Worm (Caenorhabditis elegans) whole organism, L2 larva: Measurements from ENCODE around the gene K06B9.6.
A peak's percentile ranks its signal among the peaks of the same experiment; 100 is the strongest.
"Not testable (repeated sequence)": the region's sequence is repeated elsewhere in the genome, so short reads cannot be mapped to it uniquely, and the experiment has no call there.

ENCODE experiments used
- F13H6.1 ChIP-seq: sonication (generic microtip); optimal IDR thresholded peaks from 2 replicates; lab custom pipeline; 2016; ENCODE audit warnings: missing genetic modification characterization, missing compliant biosample characterization
- elt-3 ChIP-seq: sonication (generic microtip); optimal IDR thresholded peaks from 2 replicates; lab custom pipeline; 2017; ENCODE audit warnings: missing biosample characterization, missing genetic modification characterization
- fos-1 ChIP-seq: fragments of 150-350 bp; optimal IDR thresholded peaks from 2 replicates; lab custom pipeline; 2014; ENCODE audit warnings: missing biosample characterization, missing genetic modification characterization
- lin-11 ChIP-seq: fragments of 150-350 bp; sonication (generic microtip); optimal IDR thresholded peaks from 2 replicates; lab custom pipeline; 2014; ENCODE audit warnings: missing biosample characterization, missing genetic modification characterization, inconsistent platforms, mixed read lengths
- mab-5 ChIP-seq: fragments of 150-350 bp; optimal IDR thresholded peaks from 2 replicates; lab custom pipeline; 2014; ENCODE audit warnings: missing biosample characterization, missing genetic modification characterization
- nhr-12 ChIP-seq: fragments of 150-350 bp; optimal IDR thresholded peaks from 2 replicates; lab custom pipeline; 2014; ENCODE audit warnings: missing biosample characterization, missing genetic modification characterization
- nhr-237 ChIP-seq: fragments of 150-350 bp; optimal IDR thresholded peaks from 2 replicates; lab custom pipeline; 2014; ENCODE audit warnings: missing biosample characterization, missing genetic modification characterization
- snpc-4 ChIP-seq: fragments of 150-350 bp; optimal IDR thresholded peaks from 2 replicates; lab custom pipeline; 2014; ENCODE audit warnings: missing biosample characterization, missing genetic modification characterization
- ztf-11 ChIP-seq: sonication (generic microtip); optimal IDR thresholded peaks from 2 replicates; lab custom pipeline; 2017; ENCODE audit warnings: missing biosample characterization, missing genetic modification characterization

ce11 chrIV:4184767-4185166, 11.9 kb downstream of the K06B9.6 start:
- TF ChIP-seq mab-5; elt-3 (tag; lab: Kevin White, UChicago); fos-1 (tag; lab: Kevin White, UChicago); nhr-12 (tag; lab: Kevin White, UChicago); nhr-237 (tag; lab: Kevin White, UChicago); snpc-4; lin-11; ztf-11 (tag; lab: Kevin White, UChicago): not testable (repeated sequence)
- TF ChIP-seq F13H6.1 = peak; percentile 8
